Worm (Caenorhabditis elegans) whole organism, L1 larva: Measurements from ENCODE around the gene C49C8.2.
A peak's percentile ranks its signal among the peaks of the same experiment; 100 is the strongest.

ENCODE experiments used
- Y116A8C.19 ChIP-seq: sonication (generic microtip); optimal IDR thresholded peaks from 2 replicates; lab custom pipeline; 2016; ENCODE audit warnings: missing compliant biosample characterization, missing genetic modification characterization, borderline replicate concordance
- aha-1 ChIP-seq: fragments of 150-350 bp; optimal IDR thresholded peaks from 2 replicates; lab custom pipeline; 2014; ENCODE audit warnings: missing biosample characterization, missing genetic modification characterization
- aly-2 ChIP-seq: fragments of 150-350 bp; optimal IDR thresholded peaks from 2 replicates; lab custom pipeline; 2014; ENCODE audit warnings: missing biosample characterization, missing genetic modification characterization
- ama-1 ChIP-seq: fragments of 150-350 bp; optimal IDR thresholded peaks from 2 replicates; lab custom pipeline; 2014
- ceh-8 ChIP-seq: fragments of 200-800 bp; sonication (Bioruptor generic); optimal IDR thresholded peaks from 2 replicates; lab custom pipeline; 2018; ENCODE audit warnings: mild to moderate bottlenecking, missing genetic modification characterization, moderate library complexity, missing compliant biosample characterization
- ces-1 ChIP-seq: fragments of 150-350 bp; optimal IDR thresholded peaks from 2 replicates; lab custom pipeline; 2014; ENCODE audit warnings: missing biosample characterization, missing genetic modification reagents, missing genetic modification characterization
- dsc-1 ChIP-seq: sonication (generic microtip); optimal IDR thresholded peaks from 2 replicates; lab custom pipeline; 2016; ENCODE audit warnings: mild to moderate bottlenecking, missing genetic modification characterization, missing compliant biosample characterization
- efl-1 ChIP-seq, 4 experiments: fragments of 150-350 bp; optimal IDR thresholded peaks in 3 of 4; peaks in 1 of 4; 1 replicate in 1 of 4; 2 replicates in 3 of 4; lab custom pipeline; 2014; ENCODE audit warnings: missing biosample characterization in 2 of 4, missing genetic modification characterization in 2 of 4, missing genetic modification reagents in 2 of 4
- efl-3 ChIP-seq: fragments of 200-800 bp; sonication (Bioruptor generic); optimal IDR thresholded peaks from 2 replicates; lab custom pipeline; 2018; ENCODE audit warnings: mild to moderate bottlenecking, missing genetic modification characterization, missing compliant biosample characterization
- egl-13 ChIP-seq: sonication (generic microtip); optimal IDR thresholded peaks from 2 replicates; lab custom pipeline; 2016; ENCODE audit warnings: missing genotype, missing genetic modification reagents, missing genetic modification characterization, missing compliant biosample characterization
- egl-27 ChIP-seq, 2 experiments: fragments of 150-350 bp in 1 of 2; sonication (generic microtip); optimal IDR thresholded peaks; 3 replicates each; lab custom pipeline; 2017 to 2018; ENCODE audit warnings: missing biosample characterization in 2 of 2, missing genetic modification characterization in 2 of 2, missing genetic modification reagents in 2 of 2
- elt-2 ChIP-seq: sonication (generic microtip); optimal IDR thresholded peaks from 2 replicates; lab custom pipeline; 2016; ENCODE audit warnings: missing genetic modification characterization, mild to moderate bottlenecking, inconsistent platforms, missing compliant biosample characterization, missing genetic modification reagents
- fkh-8 ChIP-seq: sonication (generic microtip); optimal IDR thresholded peaks from 2 replicates; lab custom pipeline; 2016; ENCODE audit warnings: mild to moderate bottlenecking, missing genetic modification characterization, missing compliant biosample characterization
- fos-1 ChIP-seq: fragments of 150-350 bp; optimal IDR thresholded peaks from 2 replicates; lab custom pipeline; 2014; ENCODE audit warnings: missing biosample characterization, missing genetic modification characterization
- grh-1 ChIP-seq: fragments of 200-800 bp; sonication (Bioruptor generic); IDR thresholded peaks from 2 replicates; pipeline ENCODE4 v1.3.6; 2022; ENCODE audit warnings: missing genetic modification reagents, missing genetic modification characterization, missing compliant biosample characterization
- lin-14 ChIP-seq: fragments of 200-800 bp; sonication (Bioruptor generic); optimal IDR thresholded peaks from 2 replicates; lab custom pipeline; 2018; ENCODE audit warnings: mild to moderate bottlenecking, missing genetic modification characterization, moderate library complexity, missing compliant biosample characterization
- lin-35 ChIP-seq, 2 experiments: fragments of 150-350 bp; optimal IDR thresholded peaks; 2 replicates each; lab custom pipeline; 2014; ENCODE audit warnings: missing biosample characterization in 2 of 2, missing genetic modification characterization in 2 of 2, missing genetic modification reagents in 2 of 2
- lir-3 ChIP-seq: sonication (generic microtip); optimal IDR thresholded peaks from 2 replicates; lab custom pipeline; 2016; ENCODE audit warnings: mild to moderate bottlenecking, missing genetic modification characterization, moderate library complexity, missing compliant biosample characterization; ENCODE audit not compliant: poor library complexity
- lsy-2 ChIP-seq, 2 experiments: fragments of 150-350 bp; optimal IDR thresholded peaks; 2 replicates each; lab custom pipeline; 2014; ENCODE audit warnings: missing biosample characterization in 2 of 2, missing genetic modification characterization in 2 of 2
- mab-9 ChIP-seq: fragments of 200-800 bp; sonication (Bioruptor generic); IDR thresholded peaks from 2 replicates; pipeline ENCODE4 v1.3.6; 2022; ENCODE audit warnings: missing genetic modification reagents, missing genetic modification characterization, missing compliant biosample characterization
- mep-1 ChIP-seq: fragments of 150-350 bp; optimal IDR thresholded peaks from 2 replicates; lab custom pipeline; 2014; ENCODE audit warnings: missing biosample characterization, missing genetic modification characterization
- nhr-11 ChIP-seq: fragments of 150-350 bp; optimal IDR thresholded peaks from 2 replicates; lab custom pipeline; 2014; ENCODE audit warnings: missing biosample characterization, missing genetic modification characterization
- nhr-19 ChIP-seq: fragments of 200-800 bp; sonication (Bioruptor generic); conservative IDR thresholded peaks from 2 replicates; pipeline ENCODE4 v1.3.6; 2022; ENCODE audit warnings: missing genetic modification characterization, missing compliant biosample characterization
- nhr-20 ChIP-seq: sonication (generic microtip); optimal IDR thresholded peaks from 2 replicates; lab custom pipeline; 2016; ENCODE audit warnings: mild to moderate bottlenecking, missing genetic modification characterization, missing compliant biosample characterization
- nhr-237 ChIP-seq: fragments of 150-350 bp; optimal IDR thresholded peaks from 2 replicates; lab custom pipeline; 2014; ENCODE audit warnings: missing biosample characterization, missing genetic modification characterization
- nhr-71 ChIP-seq: sonication (generic microtip); optimal IDR thresholded peaks from 2 replicates; lab custom pipeline; 2016; ENCODE audit warnings: mild to moderate bottlenecking, missing genetic modification characterization, moderate library complexity, missing compliant biosample characterization
- nhr-90 ChIP-seq: sonication (generic microtip); optimal IDR thresholded peaks from 2 replicates; lab custom pipeline; 2016; ENCODE audit warnings: mild to moderate bottlenecking, missing genetic modification characterization, missing compliant biosample characterization; ENCODE audit not compliant: poor library complexity
- unc-30 ChIP-seq: sonication (generic microtip); optimal IDR thresholded peaks from 2 replicates; lab custom pipeline; 2017; ENCODE audit warnings: missing biosample characterization, missing genetic modification characterization
- zip-4 ChIP-seq: fragments of 200-800 bp; sonication (Bioruptor generic); optimal IDR thresholded peaks from 2 replicates; lab custom pipeline; 2018; ENCODE audit warnings: mild to moderate bottlenecking, missing genetic modification characterization, moderate library complexity, missing compliant biosample characterization

Gene C49C8.2

ce11 chrIV:8630243-8630642 is 20.6 kb upstream of the C49C8.2 start:
- TF ChIP-seq nhr-11 (tag; lab: Kevin White, UChicago) (peak; percentile 13), nhr-237 (tag; lab: Kevin White, UChicago) (no peak), fkh-8 (tag; lab: Kevin White, UChicago) (peak; percentile 16), ceh-8 (GFP tag; lab: Kevin White, UChicago) (peak; percentile 70), nhr-71 (tag; lab: Kevin White, UChicago) (peak; percentile 43), aha-1 (no peak), dsc-1 (peak; percentile 54)

ce11 chrIV:8631033-8631432 is 19.9 kb upstream of the C49C8.2 start, which contains the start of gene dgk-4:
Gene dgk-4 (plus strand): TSS chrIV:8631333.
- TF ChIP-seq nhr-19 (GFP tag; lab: Robert Waterston, UW) (no peak), grh-1 (GFP tag; lab: Robert Waterston, UW) (no peak), lsy-2 (tag; optimal IDR thresholded peaks at IDR 0.05; lab: Kevin White, UChicago) (no peak)
- TF ChIP-seq, all 84 proteins: peak for 0

DNA sequence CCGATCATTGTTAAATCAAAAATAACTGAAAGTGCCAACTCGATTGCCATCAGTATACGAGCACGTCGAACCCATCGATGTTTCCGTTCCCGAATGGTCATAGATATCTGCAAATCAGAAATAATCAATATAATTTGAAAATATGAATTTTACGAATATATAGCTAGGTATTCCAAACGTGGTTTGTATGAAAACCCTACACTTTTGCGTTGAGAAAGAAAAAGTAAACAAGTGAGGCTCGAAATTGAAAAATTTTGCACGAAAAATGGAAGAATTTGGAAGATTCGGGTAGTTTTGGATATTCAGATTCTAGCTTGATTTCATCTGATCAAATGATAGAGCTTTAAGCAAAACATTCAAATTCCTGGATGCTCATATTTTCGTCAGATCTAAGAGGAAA is 12.1 kb upstream of the C49C8.2 start, which contains the start of gene F42A9.9:
F42A9.9 (minus strand) TSS at position 101 of the 400 bp plus-strand sequence.
- TF ChIP-seq mep-1 (tag; lab: Kevin White, UChicago) = no peak
- TF ChIP-seq mab-9 (GFP tag; lab: Robert Waterston, UW) = no peak
- no peak for TF ChIP-seq fkh-8 (tag; lab: Kevin White, UChicago)
- no peak for TF ChIP-seq egl-27 (tag; optimal IDR thresholded peaks at IDR 0.05; lab: Kevin White, UChicago)

DNA sequence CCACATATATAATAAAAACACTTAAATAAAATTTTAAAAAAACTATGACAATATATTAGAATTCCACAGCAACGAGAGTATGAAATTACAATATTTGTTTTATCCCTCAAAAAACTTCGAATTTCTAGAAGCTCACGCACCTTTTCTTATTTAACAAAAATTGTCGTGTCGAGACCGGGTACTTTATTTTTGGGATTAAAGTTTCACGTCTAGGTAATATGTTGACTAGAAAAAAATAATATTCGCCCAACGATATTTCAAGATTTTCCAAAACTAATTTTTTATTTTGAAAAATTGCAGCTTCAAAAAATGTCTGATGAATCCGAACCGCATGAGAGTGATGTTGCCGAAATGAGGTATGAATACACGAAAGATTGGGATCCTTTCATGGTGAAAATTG is 6.5 kb upstream of the C49C8.2 start, which contains the start of gene C49C8.3:
C49C8.3 (plus strand) TSS at position 301 of the 400 bp plus-strand sequence.
- no peak for TF ChIP-seq lin-14 (GFP tag; lab: Kevin White, UChicago)
- TF ChIP-seq aly-2 (tag; lab: Kevin White, UChicago) = no peak
- no peak for TF ChIP-seq lir-3 (tag; lab: Kevin White, UChicago)
- TF ChIP-seq efl-3 (GFP tag; lab: Kevin White, UChicago) = no peak
- TF ChIP-seq egl-13 (tag; lab: Kevin White, UChicago) = no peak
- no peak for TF ChIP-seq nhr-20 (tag; lab: Kevin White, UChicago)
- no peak for TF ChIP-seq ama-1
- TF ChIP-seq nhr-71 (tag; lab: Kevin White, UChicago) = no peak
- no peak for TF ChIP-seq lin-35 (GFP tag; optimal IDR thresholded peaks at IDR 0.05; lab: Kevin White, UChicago)
- TF ChIP-seq zip-4 (GFP tag; lab: Kevin White, UChicago) = no peak

- TF ChIP-seq efl-1 (optimal IDR thresholded peaks at IDR 0.05; lab: Kevin White, UChicago) (no peak), efl-1 (GFP tag; optimal IDR thresholded peaks at IDR 0.05 in 1 of 2; lab: Kevin White, UChicago) (peak in 1 of 2 experiments; percentile 48), nhr-90 (tag; lab: Kevin White, UChicago) (no peak), Y116A8C.19 (no peak)
Measured at ce11 chrIV:8648502-8648901, 2.4 kb upstream of the C49C8.2 start, which contains the start of gene cyp-33E1. Gene cyp-33E1 (minus strand): TSS chrIV:8648602.

- no peak for TF ChIP-seq efl-3 (GFP tag; lab: Kevin White, UChicago)
- no peak for TF ChIP-seq lin-35 (GFP tag; optimal IDR thresholded peaks at IDR 0.05; lab: Kevin White, UChicago)
- no peak for TF ChIP-seq unc-30 (tag; lab: Kevin White, UChicago)
- no peak for TF ChIP-seq aly-2 (tag; lab: Kevin White, UChicago)
- TF ChIP-seq ces-1 (GFP tag; lab: Kevin White, UChicago) = no peak
- TF ChIP-seq fos-1 (tag; lab: Kevin White, UChicago) = no peak
Measured at ce11 chrIV:8651835-8652234, 947 bp downstream of the C49C8.2 start, which contains the start of gene C49C8.8. Gene C49C8.8 (plus strand): TSS chrIV:8652135.

DNA sequence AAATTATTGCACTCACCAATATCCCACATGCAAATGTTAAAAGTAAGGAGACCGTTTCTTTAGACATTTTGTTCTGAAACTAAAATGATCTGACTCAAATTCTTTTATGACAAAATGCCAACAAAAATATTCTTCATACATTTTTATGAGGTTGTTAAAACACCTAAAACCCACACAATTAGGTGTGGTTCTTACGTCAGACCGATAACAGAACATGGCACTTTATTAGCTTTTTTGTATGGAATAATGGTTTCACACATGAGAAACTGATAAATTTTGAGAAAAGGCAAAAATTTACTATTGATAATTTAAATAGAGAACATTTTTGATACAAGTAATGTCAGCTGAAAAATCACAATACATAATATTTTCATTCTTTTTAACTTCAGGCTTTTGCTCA is 2.7 kb downstream of the C49C8.2 start, which contains the start of gene C49C8.5:
C49C8.5 (minus strand) TSS at position 73 of the 400 bp plus-strand sequence.
- peak; percentile 11 for TF ChIP-seq elt-2
- no peak for TF ChIP-seq lsy-2 (tag; optimal IDR thresholded peaks at IDR 0.05; lab: Kevin White, UChicago)
